Fruit fly (Drosophila melanogaster): Measurements from ENCODE around the gene CG32085.

CG32085 gene

dm6 chr3L:11685876-11686275 lies 5.7 kb upstream of the CG32085 start:
- peak; percentile 74 for TF ChIP-seq CG10431 (GFP tag; optimal IDR thresholded peaks at IDR 0.05)
- no peak for TF ChIP-seq CG9727 (GFP tag; optimal IDR thresholded peaks at IDR 0.05)
- no peak for TF ChIP-seq CG10543 (GFP tag; optimal IDR thresholded peaks at IDR 0.05)
- TF ChIP-seq Ets65A (GFP tag), result peak; percentile 82
- TF ChIP-seq CG11696 (GFP tag; IDR thresholded peaks at IDR 0.05), result no peak
- no peak for TF ChIP-seq CG34224 (GFP tag; IDR thresholded peaks at IDR 0.05; ENCODE audit: partially characterized antibody)
- no peak for TF ChIP-seq gfzf (GFP tag; optimal IDR thresholded peaks at IDR 0.05)
- TF ChIP-seq ATbp (GFP tag; optimal IDR thresholded peaks at IDR 0.05), result peak; percentile 1
- peak; percentile 48; the same call in 1 of the 2 replicates for TF ChIP-seq crol (GFP tag; IDR thresholded peaks at IDR 0.05)
- TF ChIP-seq Neu2 (GFP tag; optimal IDR thresholded peaks at IDR 0.05; ENCODE audit: borderline replicate concordance), result no peak
- no peak for TF ChIP-seq Hr3 (GFP tag; optimal IDR thresholded peaks at IDR 0.05)
- no peak for TF ChIP-seq Ravus (GFP tag; IDR thresholded peaks at IDR 0.05)
- no peak for TF ChIP-seq tx (GFP tag; optimal IDR thresholded peaks at IDR 0.05)
- TF ChIP-seq corto (GFP tag; optimal IDR thresholded peaks at IDR 0.05), result no peak
- no peak for TF ChIP-seq dmrt11E (tag; optimal IDR thresholded peaks at IDR 0.05)
- TF ChIP-seq sens (GFP tag), result peak; percentile 27
- TF ChIP-seq CG3726 (GFP tag; IDR thresholded peaks at IDR 0.05), result no peak
- 0 out of 3 replicates have a peak, but pooled peaks have one; percentile 40 for TF ChIP-seq ci (GFP tag; IDR thresholded peaks at IDR 0.05)

- peak in 1 of 2 experiments; percentile 80 for TF ChIP-seq Pdp1 (GFP tag; optimal IDR thresholded peaks at IDR 0.05)
- TF ChIP-seq odd (GFP tag; optimal IDR thresholded peaks at IDR 0.05), result no peak
- TF ChIP-seq Hr78 (GFP tag; optimal IDR thresholded peaks at IDR 0.05), result peak in 1 of 2 experiments; percentile 43
- TF ChIP-seq chinmo (GFP tag; IDR thresholded peaks at IDR 0.05; ENCODE audit: partially characterized antibody), result 0 out of 4 replicates have a peak, but pooled peaks have one; percentile 20
- peak; percentile 71 for TF ChIP-seq cwo (GFP tag; optimal IDR thresholded peaks at IDR 0.05)
- TF ChIP-seq vnd (GFP tag; IDR thresholded peaks at IDR 0.05; ENCODE audit: partially characterized antibody), result no peak
Measured at dm6 chr3L:11684522-11684851, 4.3 kb upstream of the CG32085 start.

- TF ChIP-seq CG8290 (GFP tag; optimal IDR thresholded peaks at IDR 0.05) (peak; percentile 14), CG8290 (tag; optimal IDR thresholded peaks at IDR 0.05) (peak in 1 of 2 experiments; percentile 37), Scr (GFP tag; IDR thresholded peaks at IDR 0.05; ENCODE audit: partially characterized antibody) (peak; percentile 76), tup (GFP tag; optimal IDR thresholded peaks at IDR 0.05) (peak; percentile 7), CG7745 (tag; optimal IDR thresholded peaks at IDR 0.05) (no peak), gro (GFP tag; optimal IDR thresholded peaks at IDR 0.05) (peak; percentile 68), Ssrp (tag; optimal IDR thresholded peaks at IDR 0.05) (peak; percentile 4), Oaz (GFP tag; IDR thresholded peaks at IDR 0.05) (no peak), BEAF-32 (GFP tag; optimal IDR thresholded peaks at IDR 0.05) (peak; percentile 74), hb (GFP tag; IDR thresholded peaks at IDR 0.05; ENCODE audit: partially characterized antibody) (no peak), Sry-δ (GFP tag; optimal IDR thresholded peaks at IDR 0.05) (peak; percentile 72), tna (GFP tag; IDR thresholded peaks at IDR 0.05; ENCODE audit: partially characterized antibody) (no peak), chn (GFP tag; optimal IDR thresholded peaks at IDR 0.05) (peak; percentile 34), pros (GFP tag; optimal IDR thresholded peaks at IDR 0.05) (peak; percentile 16), CG6689 (GFP tag; IDR thresholded peaks at IDR 0.05) (no peak), CG1647 (GFP tag; optimal IDR thresholded peaks at IDR 0.05) (peak; percentile 73), cas (GFP tag; IDR thresholded peaks at IDR 0.05) (no peak), NK7.1 (GFP tag; optimal IDR thresholded peaks at IDR 0.05) (peak; percentile 55), CG6683 (GFP tag; optimal IDR thresholded peaks at IDR 0.05) (peak; percentile 40), CG2889 (GFP tag; IDR thresholded peaks at IDR 0.05) (no peak), dysf (GFP tag; IDR thresholded peaks at IDR 0.05) (peak; percentile 66; the same call in 1 of the 3 replicates), CG12659 (GFP tag; optimal IDR thresholded peaks at IDR 0.05) (peak; percentile 65), CG14965 (GFP tag; optimal IDR thresholded peaks at IDR 0.05; ENCODE audit: borderline replicate concordance) (no peak)
Measured at dm6 chr3L:11683819-11684521, 3.8 kb upstream of the CG32085 start, which contains the start of gene Sugb. Sugb (plus strand) TSS chr3L:11683980.

All from whole organism, embryonic.